Fruit fly (Drosophila melanogaster) whole organism, embryonic: Measurements from ENCODE around the gene Peritrophin-15a.
A peak's percentile ranks its signal among the peaks of the same experiment; 100 is the strongest.

Experiments
- Abd-B ChIP-seq: fragments of 200-800 bp; sonication (Bioruptor generic); optimal IDR thresholded peaks from 2 replicates; lab custom pipeline; 2018; ENCODE audit warnings: missing biosample characterization, mild to moderate bottlenecking, missing genetic modification characterization, moderate library complexity
- B-H1 ChIP-seq: fragments of 200-800 bp; sonication (Bioruptor generic); IDR thresholded peaks from 3 replicates; pipeline ENCODE4 v1.3.6; 2022; ENCODE audit warnings: missing biosample characterization, missing genetic modification characterization
- CG10209 ChIP-seq: fragments of 200-800 bp; sonication (Bioruptor generic); optimal IDR thresholded peaks from 3 replicates; lab custom pipeline; 2017; ENCODE audit warnings: missing biosample characterization, mild to moderate bottlenecking, missing genetic modification characterization, missing genetic modification reagents
- CG10274 ChIP-seq: fragments of 200-800 bp; sonication (Bioruptor generic); optimal IDR thresholded peaks from 3 replicates; lab custom pipeline; 2017; ENCODE audit warnings: missing biosample characterization, mild to moderate bottlenecking, missing genetic modification characterization
- CG11560 ChIP-seq: fragments of 200-800 bp; sonication (Bioruptor generic); IDR thresholded peaks from 3 replicates; pipeline ENCODE4 v1.3.6; 2022; ENCODE audit warnings: missing biosample characterization, missing genetic modification characterization
- CG11695 ChIP-seq: fragments of 200-800 bp; sonication (Bioruptor generic); IDR thresholded peaks from 3 replicates; pipeline ENCODE4 v1.3.6; 2022; ENCODE audit warnings: missing biosample characterization, missing genetic modification characterization
- CG12219 ChIP-seq: fragments of 200-800 bp; sonication (Bioruptor generic); optimal IDR thresholded peaks from 3 replicates; lab custom pipeline; 2018; ENCODE audit warnings: missing biosample characterization, mild to moderate bottlenecking, missing genetic modification characterization
- CG12659 ChIP-seq: fragments of 200-800 bp; sonication (Bioruptor generic); optimal IDR thresholded peaks from 3 replicates; lab custom pipeline; 2017; ENCODE audit warnings: mild to moderate bottlenecking, missing biosample characterization, missing genetic modification reagents, missing genetic modification characterization
- CG13123 ChIP-seq: fragments of 200-800 bp; sonication (Bioruptor generic); optimal IDR thresholded peaks from 2 replicates; lab custom pipeline; 2016; ENCODE audit warnings: missing biosample characterization, missing genetic modification characterization
- CG14965 ChIP-seq: fragments of 200-800 bp; sonication (Bioruptor generic); optimal IDR thresholded peaks from 2 replicates; lab custom pipeline; 2016; ENCODE audit warnings: missing biosample characterization, missing genetic modification characterization, borderline replicate concordance
- CG15696 ChIP-seq: fragments of 200-800 bp; sonication (Bioruptor generic); optimal IDR thresholded peaks from 2 replicates; lab custom pipeline; 2019; ENCODE audit warnings: missing biosample characterization, mild to moderate bottlenecking, missing genetic modification characterization, moderate library complexity
- CG2116 ChIP-seq: fragments of 200-800 bp; sonication (Bioruptor generic); optimal IDR thresholded peaks from 3 replicates; lab custom pipeline; 2018; ENCODE audit warnings: missing biosample characterization, mild to moderate bottlenecking, missing genetic modification characterization
- CG2678 ChIP-seq: fragments of 200-800 bp; sonication (Bioruptor generic); optimal IDR thresholded peaks from 3 replicates; lab custom pipeline; 2019; ENCODE audit warnings: missing biosample characterization, mild to moderate bottlenecking, missing genetic modification characterization, moderate library complexity
- CG32772 ChIP-seq: fragments of 200-800 bp; sonication (Bioruptor generic); IDR thresholded peaks from 2 replicates; pipeline ENCODE4 v1.3.6; 2022; ENCODE audit warnings: missing biosample characterization, missing genetic modification characterization
- CG34224 ChIP-seq: fragments of 200-800 bp; sonication (Bioruptor generic); IDR thresholded peaks from 3 replicates; pipeline ENCODE4 v1.3.6; 2022; ENCODE audit warnings: missing biosample characterization, missing genetic modification characterization; ENCODE audit not compliant: partially characterized antibody
- CG4282 ChIP-seq: fragments of 200-800 bp; sonication (Bioruptor generic); optimal IDR thresholded peaks from 2 replicates; lab custom pipeline; 2016; ENCODE audit warnings: missing biosample characterization, missing genetic modification characterization
- CG4854 ChIP-seq: fragments of 200-800 bp; sonication (Bioruptor generic); optimal IDR thresholded peaks from 2 replicates; lab custom pipeline; 2016; ENCODE audit warnings: missing biosample characterization, missing genetic modification characterization, inconsistent platforms
- CG7357 ChIP-seq: fragments of 200-800 bp; sonication (Bioruptor generic); IDR thresholded peaks from 3 replicates; pipeline ENCODE4 v1.3.6; 2022; ENCODE audit warnings: missing biosample characterization, missing genetic modification characterization
- CG7987 ChIP-seq: fragments of 200-800 bp; sonication (Bioruptor generic); optimal IDR thresholded peaks from 2 replicates; lab custom pipeline; 2018; ENCODE audit warnings: missing biosample characterization, mild to moderate bottlenecking, missing genetic modification characterization, moderate library complexity
- CG8290 ChIP-seq, 3 experiments: fragments of 200-800 bp; sonication (Bioruptor generic); optimal IDR thresholded peaks; 2 replicates each; lab custom pipeline; 2016 to 2019; ENCODE audit warnings: missing biosample characterization in 3 of 3, missing genetic modification characterization in 3 of 3, mild to moderate bottlenecking in 2 of 3, moderate library complexity in 1 of 3
- CG8944 ChIP-seq: fragments of 200-800 bp; sonication (Bioruptor generic); optimal IDR thresholded peaks from 3 replicates; lab custom pipeline; 2016; ENCODE audit warnings: missing biosample characterization, missing genetic modification characterization
- CG9215 ChIP-seq: fragments of 200-800 bp; sonication (Bioruptor generic); IDR thresholded peaks from 2 replicates; pipeline ENCODE4 v1.3.6; 2022; ENCODE audit warnings: missing biosample characterization, missing genetic modification characterization
- CG9609 ChIP-seq: fragments of 200-800 bp; sonication (Bioruptor generic); optimal IDR thresholded peaks from 3 replicates; lab custom pipeline; 2016; ENCODE audit warnings: missing biosample characterization, missing genetic modification characterization
- Chrac-16 ChIP-seq: fragments of 200-800 bp; sonication (Bioruptor generic); optimal IDR thresholded peaks from 3 replicates; lab custom pipeline; 2016; ENCODE audit warnings: missing biosample characterization, missing genetic modification characterization
- Dll ChIP-seq: fragments of 200-800 bp; sonication (Bioruptor generic); IDR thresholded peaks from 4 replicates; pipeline ENCODE4 v1.3.6; 2022; ENCODE audit warnings: missing biosample characterization, missing genetic modification characterization; ENCODE audit not compliant: partially characterized antibody
- Ets97D ChIP-seq: fragments of 200-800 bp; sonication (Bioruptor generic); optimal IDR thresholded peaks from 3 replicates; lab custom pipeline; 2016; ENCODE audit warnings: missing biosample characterization, missing genetic modification characterization
- HLHmδ ChIP-seq: fragments of 200-800 bp; sonication (Bioruptor generic); optimal IDR thresholded peaks from 2 replicates; lab custom pipeline; 2018; ENCODE audit warnings: missing biosample characterization, mild to moderate bottlenecking, missing genetic modification characterization, moderate library complexity
- Hmr ChIP-seq: fragments of 200-800 bp; sonication (Bioruptor generic); optimal IDR thresholded peaks from 3 replicates; lab custom pipeline; 2017; ENCODE audit warnings: mild to moderate bottlenecking, missing biosample characterization, missing genetic modification reagents, missing genetic modification characterization
- Kr ChIP-seq: fragments of 200-800 bp; sonication (Bioruptor generic); optimal IDR thresholded peaks from 2 replicates; lab custom pipeline; 2017; ENCODE audit warnings: missing biosample characterization, mild to moderate bottlenecking, missing genetic modification characterization
- MTF-1 ChIP-seq: fragments of 200-800 bp; sonication (Bioruptor generic); optimal IDR thresholded peaks from 2 replicates; lab custom pipeline; 2018; ENCODE audit warnings: missing biosample characterization, mild to moderate bottlenecking, missing genetic modification characterization, borderline replicate concordance
- Nf-YA ChIP-seq: fragments of 200-800 bp; sonication (Bioruptor generic); IDR thresholded peaks from 2 replicates; pipeline ENCODE4 v1.3.6; 2022; ENCODE audit warnings: missing biosample characterization, missing genetic modification characterization
- Nf-YB ChIP-seq: fragments of 200-800 bp; sonication (Bioruptor generic); optimal IDR thresholded peaks from 3 replicates; lab custom pipeline; 2019; ENCODE audit warnings: missing biosample characterization, mild to moderate bottlenecking, missing genetic modification characterization, moderate library complexity
- Sin3A ChIP-seq: fragments of >200 bp; optimal IDR thresholded peaks from 2 replicates; lab custom pipeline; 2018
- TFAM ChIP-seq: fragments of 200-800 bp; sonication (Bioruptor generic); optimal IDR thresholded peaks from 2 replicates; lab custom pipeline; 2017; ENCODE audit warnings: missing biosample characterization, missing genetic modification characterization, inconsistent platforms
- Xbp1 ChIP-seq: fragments of 200-800 bp; sonication (Bioruptor generic); optimal IDR thresholded peaks from 3 replicates; lab custom pipeline; 2016; ENCODE audit warnings: missing biosample characterization, mild to moderate bottlenecking, missing genetic modification characterization
- br ChIP-seq: fragments of >200 bp; optimal IDR thresholded peaks from 2 replicates; lab custom pipeline; 2017
- bsh ChIP-seq, 2 experiments: fragments of 200-800 bp; sonication (Bioruptor generic); optimal IDR thresholded peaks; 2 replicates each; lab custom pipeline; 2017 to 2018; ENCODE audit warnings: mild to moderate bottlenecking in 2 of 2, missing biosample characterization in 2 of 2, missing genetic modification characterization in 2 of 2, moderate library complexity in 1 of 2
- btn ChIP-seq: fragments of 200-800 bp; sonication (Bioruptor generic); optimal IDR thresholded peaks from 2 replicates; lab custom pipeline; 2016; ENCODE audit warnings: missing biosample characterization, missing genetic modification characterization
- chn ChIP-seq: fragments of 200-800 bp; sonication (Bioruptor generic); optimal IDR thresholded peaks from 2 replicates; lab custom pipeline; 2016; ENCODE audit warnings: missing biosample characterization, missing genetic modification characterization
- dmrt99B ChIP-seq: fragments of 200-800 bp; sonication (Bioruptor generic); optimal IDR thresholded peaks from 2 replicates; lab custom pipeline; 2018; ENCODE audit warnings: missing biosample characterization, mild to moderate bottlenecking, missing genetic modification characterization, moderate library complexity
- eyg ChIP-seq: fragments of 200-800 bp; sonication (Bioruptor generic); optimal IDR thresholded peaks from 3 replicates; lab custom pipeline; 2016; ENCODE audit warnings: missing biosample characterization, missing genetic modification characterization
- fd102C ChIP-seq: fragments of 200-800 bp; sonication (Bioruptor generic); optimal IDR thresholded peaks from 2 replicates; lab custom pipeline; 2018; ENCODE audit warnings: missing biosample characterization, mild to moderate bottlenecking, missing genetic modification characterization, moderate library complexity
- gro ChIP-seq: fragments of 200-800 bp; sonication (Bioruptor generic); optimal IDR thresholded peaks from 2 replicates; lab custom pipeline; 2016; ENCODE audit warnings: missing biosample characterization, missing genetic modification characterization
- insv ChIP-seq, 2 experiments: fragments of 200-800 bp; sonication (Bioruptor generic); optimal IDR thresholded peaks; 3 replicates each; lab custom pipeline; 2016 to 2018; ENCODE audit warnings: missing biosample characterization in 2 of 2, missing genetic modification characterization in 2 of 2
- jigr1 ChIP-seq: fragments of 200-800 bp; sonication (Bioruptor generic); IDR thresholded peaks from 3 replicates; pipeline ENCODE4 v1.3.6; 2022; ENCODE audit warnings: missing biosample characterization, missing genetic modification characterization
- pb ChIP-seq: fragments of 200-800 bp; sonication (Bioruptor generic); optimal IDR thresholded peaks from 3 replicates; lab custom pipeline; 2016; ENCODE audit warnings: missing biosample characterization, missing genetic modification characterization
- salm ChIP-seq: fragments of 200-800 bp; sonication (Bioruptor generic); optimal IDR thresholded peaks from 2 replicates; lab custom pipeline; 2018; ENCODE audit warnings: missing biosample characterization, mild to moderate bottlenecking, missing genetic modification characterization
- sd ChIP-seq: fragments of 200-800 bp; sonication (Bioruptor generic); optimal IDR thresholded peaks from 3 replicates; lab custom pipeline; 2018; ENCODE audit warnings: missing biosample characterization, mild to moderate bottlenecking, missing genetic modification characterization, moderate library complexity
- tgo ChIP-seq: fragments of 200-800 bp; sonication (Bioruptor generic); IDR thresholded peaks from 3 replicates; pipeline ENCODE4 v1.3.6; 2022; ENCODE audit warnings: missing biosample characterization, missing genetic modification characterization
- tna ChIP-seq: fragments of 200-800 bp; sonication (Bioruptor generic); IDR thresholded peaks from 2 replicates; pipeline ENCODE4 v1.3.6; 2022; ENCODE audit warnings: missing biosample characterization, missing genetic modification characterization; ENCODE audit not compliant: partially characterized antibody

Peritrophin-15a gene

dm6 chr2L:8384108-8384601, 11.7 kb downstream of the Peritrophin-15a start, which contains the start of the genes Dad1 and CG13384 (continued):
- TF ChIP-seq sd (tag; lab: Kevin White, UChicago): no peak
- peak; percentile 93 for TF ChIP-seq CG32772 (GFP tag; lab: Robert Waterston, UW)
- peak; percentile 92 for TF ChIP-seq CG10209 (GFP tag; lab: Kevin White, UChicago)
- TF ChIP-seq Kr (GFP tag; lab: Kevin White, UChicago): peak; percentile 65
- TF ChIP-seq jigr1 (GFP tag; lab: Robert Waterston, UW): peak; percentile 73; the same call in 2 of the 3 replicates
- peak; percentile 75 for TF ChIP-seq CG4854 (GFP tag; lab: Kevin White, UChicago)
- TF ChIP-seq tna (GFP tag; lab: Robert Waterston, UW): no peak
- peak; percentile 92 for TF ChIP-seq CG11695 (GFP tag; lab: Robert Waterston, UW)
- TF ChIP-seq CG8944: peak; percentile 39
- no peak for TF ChIP-seq HLHmδ (GFP tag; lab: Kevin White, UChicago)
- TF ChIP-seq CG4282 (GFP tag; lab: Kevin White, UChicago): no peak
- TF ChIP-seq Hmr: peak; percentile 94
- peak; percentile 40 for TF ChIP-seq CG7987
- peak; percentile 82 for TF ChIP-seq CG11560
- TF ChIP-seq btn: no peak
- TF ChIP-seq eyg (GFP tag; lab: Kevin White, UChicago): no peak
- TF ChIP-seq CG14965: no peak
- peak; percentile 64 for TF ChIP-seq MTF-1 (GFP tag; lab: Kevin White, UChicago)
- TF ChIP-seq pb: no peak
- peak; percentile 94 for TF ChIP-seq tgo (GFP tag; lab: Robert Waterston, UW)
- TF ChIP-seq CG2678: peak; percentile 97
- TF ChIP-seq insv (GFP tag; optimal IDR thresholded peaks at IDR 0.05; lab: Kevin White, UChicago): peak in 1 of 2 experiments; percentile 64
- no peak for TF ChIP-seq TFAM (GFP tag; lab: Kevin White, UChicago)
- TF ChIP-seq Dll (GFP tag; lab: Robert Waterston, UW): peak; percentile 68; the same call in 3 of the 4 replicates
- peak; percentile 94 for TF ChIP-seq Abd-B
- peak; percentile 87 for TF ChIP-seq salm (tag; lab: Kevin White, UChicago)
- TF ChIP-seq B-H1: peak; percentile 85
- TF ChIP-seq CG15696: peak; percentile 94
- peak; percentile 91 for TF ChIP-seq Chrac-16 (GFP tag; lab: Kevin White, UChicago)
- peak; percentile 55 for TF ChIP-seq fd102C (GFP tag; lab: Kevin White, UChicago)
- TF ChIP-seq CG34224: peak; percentile 35; the same call in 2 of the 3 replicates
- TF ChIP-seq Xbp1 (GFP tag; lab: Kevin White, UChicago): peak; percentile 95
- TF ChIP-seq CG8290 (GFP tag; optimal IDR thresholded peaks at IDR 0.05; lab: Kevin White, UChicago): peak; percentile 76
- TF ChIP-seq CG8290 (tag; optimal IDR thresholded peaks at IDR 0.05; lab: Kevin White, UChicago): peak in 1 of 2 experiments; percentile 36
- TF ChIP-seq CG2116 (GFP tag; lab: Kevin White, UChicago): peak; percentile 91
- TF ChIP-seq dmrt99B (tag; lab: Kevin White, UChicago): peak; percentile 94
- TF ChIP-seq CG10274 (GFP tag; lab: Kevin White, UChicago): peak; percentile 50
- peak; percentile 57 for TF ChIP-seq CG12219
- TF ChIP-seq Nf-YB (GFP tag; lab: Kevin White, UChicago): peak; percentile 81
- TF ChIP-seq CG7357 (GFP tag; lab: Robert Waterston, UW): peak; percentile 87
- peak in 1 of 2 experiments; percentile 90 for TF ChIP-seq bsh (GFP tag; optimal IDR thresholded peaks at IDR 0.05; lab: Kevin White, UChicago)
- peak; percentile 77 for TF ChIP-seq CG13123 (GFP tag; lab: Kevin White, UChicago)
- TF ChIP-seq gro (GFP tag; lab: Kevin White, UChicago): peak; percentile 20
- peak; percentile 97 for TF ChIP-seq CG12659
- peak; percentile 94 for TF ChIP-seq CG9215 (GFP tag; lab: Robert Waterston, UW)
- no peak for TF ChIP-seq CG9609 (GFP tag; lab: Kevin White, UChicago)
- TF ChIP-seq Nf-YA (GFP tag; lab: Robert Waterston, UW): peak; percentile 47; the same call in 1 of the 2 replicates
- no peak for TF ChIP-seq br (lab: Kevin White, UChicago)
- peak; percentile 55 for TF ChIP-seq Ets97D
- TF ChIP-seq Sin3A (lab: Kevin White, UChicago): no peak
- peak; percentile 68 for TF ChIP-seq chn (GFP tag; lab: Kevin White, UChicago)
